Fruit fly (Drosophila melanogaster) whole organism, embryonic: Measurements from ENCODE around the gene Or33b.

ENCODE experiments used
- Atf3 ChIP-seq: fragments of 200-800 bp; sonication (Bioruptor generic); optimal IDR thresholded peaks from 3 replicates; lab custom pipeline; 2016; ENCODE audit warnings: missing biosample characterization, missing genetic modification characterization
- CG11456 ChIP-seq: fragments of 200-800 bp; sonication (Bioruptor generic); IDR thresholded peaks from 3 replicates; pipeline ENCODE4 v1.3.6; 2022; ENCODE audit warnings: missing biosample characterization, missing genetic modification characterization
- CG11723 ChIP-seq: fragments of 200-800 bp; sonication (Bioruptor generic); optimal IDR thresholded peaks from 2 replicates; lab custom pipeline; 2017; ENCODE audit warnings: missing biosample characterization, mild to moderate bottlenecking, missing genetic modification characterization
- CG12071 ChIP-seq: fragments of 200-800 bp; sonication (Bioruptor generic); optimal IDR thresholded peaks from 3 replicates; lab custom pipeline; 2018; ENCODE audit warnings: missing biosample characterization, mild to moderate bottlenecking, missing genetic modification characterization
- CG12299 ChIP-seq: fragments of 200-800 bp; sonication (Bioruptor generic); optimal IDR thresholded peaks from 2 replicates; lab custom pipeline; 2018; ENCODE audit warnings: missing biosample characterization, mild to moderate bottlenecking, missing genetic modification characterization
- CG13287 ChIP-seq: fragments of 200-800 bp; sonication (Bioruptor generic); IDR thresholded peaks from 2 replicates; pipeline ENCODE4 v1.3.6; 2022; ENCODE audit warnings: missing biosample characterization, missing genetic modification characterization; ENCODE audit not compliant: partially characterized antibody
- CG13296 ChIP-seq: fragments of 200-800 bp; sonication (Bioruptor generic); optimal IDR thresholded peaks from 3 replicates; lab custom pipeline; 2018; ENCODE audit warnings: missing biosample characterization, mild to moderate bottlenecking, missing genetic modification characterization
- CG13424 ChIP-seq: fragments of 200-800 bp; sonication (Bioruptor generic); optimal IDR thresholded peaks from 2 replicates; lab custom pipeline; 2019; ENCODE audit warnings: missing biosample characterization, mild to moderate bottlenecking, missing genetic modification characterization, moderate library complexity
- CG14965 ChIP-seq: fragments of 200-800 bp; sonication (Bioruptor generic); optimal IDR thresholded peaks from 2 replicates; lab custom pipeline; 2016; ENCODE audit warnings: missing biosample characterization, missing genetic modification characterization, borderline replicate concordance
- CG15514 ChIP-seq: fragments of 200-800 bp; sonication (Bioruptor generic); optimal IDR thresholded peaks from 3 replicates; lab custom pipeline; 2017; ENCODE audit warnings: missing biosample characterization, missing genetic modification characterization, mild to moderate bottlenecking, moderate library complexity, missing genetic modification reagents
- CG16815 ChIP-seq: fragments of 200-800 bp; sonication (Bioruptor generic); optimal IDR thresholded peaks from 3 replicates; lab custom pipeline; 2017; ENCODE audit warnings: missing biosample characterization, mild to moderate bottlenecking, missing genetic modification characterization
- CG17359 ChIP-seq: fragments of 200-800 bp; sonication (Bioruptor generic); optimal IDR thresholded peaks from 3 replicates; lab custom pipeline; 2018; ENCODE audit warnings: missing biosample characterization, mild to moderate bottlenecking, missing genetic modification characterization, moderate library complexity
- CG18599 ChIP-seq: fragments of 200-800 bp; sonication (Bioruptor generic); optimal IDR thresholded peaks from 3 replicates; lab custom pipeline; 2017; ENCODE audit warnings: missing biosample characterization, missing genetic modification characterization, mild to moderate bottlenecking, moderate library complexity, missing genetic modification reagents
- CG2116 ChIP-seq: fragments of 200-800 bp; sonication (Bioruptor generic); optimal IDR thresholded peaks from 3 replicates; lab custom pipeline; 2018; ENCODE audit warnings: missing biosample characterization, mild to moderate bottlenecking, missing genetic modification characterization
- CG2129 ChIP-seq: fragments of 200-800 bp; sonication (Bioruptor generic); IDR thresholded peaks from 2 replicates; pipeline ENCODE4 v1.3.6; 2022; ENCODE audit warnings: missing biosample characterization, missing genetic modification characterization; ENCODE audit not compliant: partially characterized antibody
- CG3163 ChIP-seq: fragments of 200-800 bp; sonication (Bioruptor generic); optimal IDR thresholded peaks from 3 replicates; lab custom pipeline; 2016; ENCODE audit warnings: missing biosample characterization, missing genetic modification characterization
- CG32532 ChIP-seq: fragments of 200-800 bp; sonication (Bioruptor generic); IDR thresholded peaks from 2 replicates; pipeline ENCODE4 v1.3.6; 2022; ENCODE audit warnings: missing biosample characterization, missing genetic modification characterization
- CG3281 ChIP-seq: fragments of 200-800 bp; sonication (Bioruptor generic); optimal IDR thresholded peaks from 3 replicates; lab custom pipeline; 2017; ENCODE audit warnings: missing biosample characterization, mild to moderate bottlenecking, missing genetic modification characterization
- CG4707 ChIP-seq: fragments of 200-800 bp; sonication (Bioruptor generic); optimal IDR thresholded peaks from 2 replicates; lab custom pipeline; 2018; ENCODE audit warnings: missing biosample characterization, mild to moderate bottlenecking, missing genetic modification characterization, moderate library complexity
- CG5180 ChIP-seq: fragments of 200-800 bp; sonication (Bioruptor generic); optimal IDR thresholded peaks from 3 replicates; lab custom pipeline; 2017; ENCODE audit warnings: missing biosample characterization, missing genetic modification characterization, mild to moderate bottlenecking, moderate library complexity, missing genetic modification reagents
- CG6765 ChIP-seq: fragments of 200-800 bp; sonication (Bioruptor generic); optimal IDR thresholded peaks from 3 replicates; lab custom pipeline; 2017; ENCODE audit warnings: missing biosample characterization, mild to moderate bottlenecking, missing genetic modification characterization
- CG7556 ChIP-seq: fragments of 200-800 bp; sonication (Bioruptor generic); optimal IDR thresholded peaks from 2 replicates; lab custom pipeline; 2017; ENCODE audit warnings: missing biosample characterization, mild to moderate bottlenecking, missing genetic modification characterization
- CG7839 ChIP-seq: fragments of 200-800 bp; sonication (Bioruptor generic); optimal IDR thresholded peaks from 3 replicates; lab custom pipeline; 2018; ENCODE audit warnings: missing biosample characterization, mild to moderate bottlenecking, missing genetic modification characterization, moderate library complexity
- CTCF ChIP-seq: fragments of 200-800 bp; sonication (Bioruptor generic); optimal IDR thresholded peaks from 2 replicates; lab custom pipeline; 2017; ENCODE audit warnings: missing biosample characterization, mild to moderate bottlenecking, missing genetic modification characterization, moderate library complexity
- CrebB ChIP-seq: fragments of 200-800 bp; sonication (Bioruptor generic); optimal IDR thresholded peaks from 3 replicates; lab custom pipeline; 2018; ENCODE audit warnings: missing biosample characterization, mild to moderate bottlenecking, missing genetic modification characterization
- Dbx ChIP-seq: fragments of 200-800 bp; sonication (Bioruptor generic); IDR thresholded peaks from 3 replicates; pipeline ENCODE4 v1.3.6; 2022; ENCODE audit warnings: missing biosample characterization, missing genetic modification characterization
- Deaf1 ChIP-seq: fragments of 200-800 bp; optimal IDR thresholded peaks from 3 replicates; lab custom pipeline; 2019; ENCODE audit warnings: missing biosample characterization, mild to moderate bottlenecking, missing genetic modification characterization, moderate library complexity
- Fer1 ChIP-seq: fragments of 200-800 bp; sonication (Bioruptor generic); optimal IDR thresholded peaks from 2 replicates; lab custom pipeline; 2017; ENCODE audit warnings: missing biosample characterization, mild to moderate bottlenecking, missing genetic modification characterization
- Hmr ChIP-seq: fragments of 200-800 bp; sonication (Bioruptor generic); optimal IDR thresholded peaks from 3 replicates; lab custom pipeline; 2017; ENCODE audit warnings: mild to moderate bottlenecking, missing biosample characterization, missing genetic modification reagents, missing genetic modification characterization
- Hr39 ChIP-seq: fragments of >200 bp; optimal IDR thresholded peaks from 2 replicates; lab custom pipeline; 2017
- Meics ChIP-seq: fragments of 200-800 bp; sonication (Bioruptor generic); optimal IDR thresholded peaks from 2 replicates; lab custom pipeline; 2017; ENCODE audit warnings: missing biosample characterization, mild to moderate bottlenecking, missing genetic modification characterization
- Optix ChIP-seq: fragments of 200-800 bp; sonication (Bioruptor generic); IDR thresholded peaks from 3 replicates; pipeline ENCODE4 v1.3.6; 2022; ENCODE audit warnings: missing biosample characterization, missing genetic modification characterization
- ase ChIP-seq: fragments of 200-800 bp; sonication (Bioruptor generic); IDR thresholded peaks from 3 replicates; pipeline ENCODE4 v1.3.6; 2022; ENCODE audit warnings: missing biosample characterization, missing genetic modification characterization
- ftz-f1 ChIP-seq: fragments of 200-800 bp; sonication (Bioruptor generic); optimal IDR thresholded peaks from 2 replicates; lab custom pipeline; 2016; ENCODE audit warnings: missing biosample characterization, missing genetic modification characterization
- gcm ChIP-seq: fragments of 200-800 bp; sonication (Bioruptor generic); optimal IDR thresholded peaks from 2 replicates; lab custom pipeline; 2019; ENCODE audit warnings: missing biosample characterization, mild to moderate bottlenecking, missing genetic modification characterization, moderate library complexity
- ind ChIP-seq: fragments of 200-800 bp; sonication (Bioruptor generic); optimal IDR thresholded peaks from 3 replicates; lab custom pipeline; 2016; ENCODE audit warnings: missing biosample characterization, missing genetic modification characterization
- inv ChIP-seq: fragments of 200-800 bp; sonication (Bioruptor generic); IDR thresholded peaks from 2 replicates; pipeline ENCODE4 v1.3.6; 2022; ENCODE audit warnings: missing biosample characterization, missing genetic modification characterization; ENCODE audit not compliant: partially characterized antibody
- lab ChIP-seq: fragments of 200-800 bp; sonication (Bioruptor generic); optimal IDR thresholded peaks from 3 replicates; lab custom pipeline; 2017; ENCODE audit warnings: missing biosample characterization, missing genetic modification characterization, mild to moderate bottlenecking, moderate library complexity, missing genetic modification reagents
- odd ChIP-seq: fragments of 200-800 bp; sonication (Bioruptor generic); optimal IDR thresholded peaks from 2 replicates; lab custom pipeline; 2017; ENCODE audit warnings: missing biosample characterization, mild to moderate bottlenecking, missing genetic modification characterization
- onecut ChIP-seq: fragments of 200-800 bp; sonication (Bioruptor generic); IDR thresholded peaks from 2 replicates; pipeline ENCODE4 v1.3.6; 2022; ENCODE audit warnings: missing biosample characterization, missing genetic modification characterization
- pan ChIP-seq, 4 experiments: fragments of >200 bp in 3 of 4; fragments of 200-800 bp in 1 of 4; sonication (Bioruptor generic) in 1 of 4; optimal IDR thresholded peaks in 3 of 4; IDR thresholded peaks in 1 of 4; 2 replicates each; pipeline versions ENCODE4 v1.3.6 to Lab custom; 2017 to 2022; ENCODE audit warnings: missing biosample characterization in 2 of 4, missing genetic modification characterization in 2 of 4, mixed read lengths in 1 of 4
- scrt ChIP-seq: fragments of 200-800 bp; sonication (Bioruptor generic); optimal IDR thresholded peaks from 2 replicates; lab custom pipeline; 2018; ENCODE audit warnings: missing biosample characterization, mild to moderate bottlenecking, missing genetic modification characterization, moderate library complexity
- sens ChIP-seq: fragments of 200-800 bp; sonication (Bioruptor generic); peaks from one replicate; lab custom pipeline; 2016; ENCODE audit warnings: missing biosample characterization, missing genetic modification characterization
- sisA ChIP-seq: fragments of 200-800 bp; sonication (Bioruptor generic); IDR thresholded peaks from 2 replicates; pipeline ENCODE4 v1.3.6; 2022; ENCODE audit warnings: missing biosample characterization, missing genetic modification characterization
- ttk ChIP-seq: fragments of 200-800 bp; sonication (Bioruptor generic); IDR thresholded peaks from 2 replicates; pipeline ENCODE4 v2.1.2; 2022; ENCODE audit warnings: missing biosample characterization, missing genetic modification characterization
- yki ChIP-seq: fragments of >200 bp; optimal IDR thresholded peaks from 3 replicates; lab custom pipeline; 2018
- zf30C ChIP-seq: fragments of 200-800 bp; sonication (Bioruptor generic); optimal IDR thresholded peaks from 3 replicates; lab custom pipeline; 2018; ENCODE audit warnings: missing biosample characterization, mild to moderate bottlenecking, missing genetic modification characterization

Gene Or33b

dm6 chr2L:11903335-11903734 is 32.6 kb upstream of the Or33b start (continued):
- TF ChIP-seq CG13287 (GFP tag; lab: Robert Waterston, UW) = no peak
- TF ChIP-seq CG5180 (GFP tag; lab: Kevin White, UChicago) = no peak
- TF ChIP-seq inv (GFP tag; lab: Robert Waterston, UW) = no peak
- no peak for TF ChIP-seq CG16815

dm6 chr2L:11904181-11904580 is 31.8 kb upstream of the Or33b start:
- TF ChIP-seq CG11456 (GFP tag; lab: Robert Waterston, UW) = no peak
- TF ChIP-seq lab (GFP tag; lab: Kevin White, UChicago) = peak; percentile 38
- peak; percentile 11 for TF ChIP-seq CG18599 (GFP tag; lab: Kevin White, UChicago)
- peak; percentile 46 for TF ChIP-seq Fer1 (GFP tag; lab: Kevin White, UChicago)
- peak; percentile 20 for TF ChIP-seq CG13296
- peak; percentile 14; the same call in 1 of the 2 replicates for TF ChIP-seq CG32532 (GFP tag; lab: Robert Waterston, UW)
- peak; percentile 87 for TF ChIP-seq CTCF (GFP tag; lab: Kevin White, UChicago)
- TF ChIP-seq CG15514 (GFP tag; lab: Kevin White, UChicago) = peak; percentile 1
- peak; percentile 91 for TF ChIP-seq CG14965
- no peak for TF ChIP-seq ftz-f1 (GFP tag; lab: Kevin White, UChicago)
- TF ChIP-seq ase (GFP tag; lab: Robert Waterston, UW) = no peak
- no peak for TF ChIP-seq Optix (GFP tag; lab: Robert Waterston, UW)
- TF ChIP-seq ttk = no peak
- peak; percentile 2 for TF ChIP-seq CG6765
- TF ChIP-seq CG12071 (GFP tag; lab: Kevin White, UChicago) = peak; percentile 13
- TF ChIP-seq CG3163 = peak; percentile 74
- peak; percentile 1 for TF ChIP-seq Meics
- TF ChIP-seq CG3281 (GFP tag; lab: Kevin White, UChicago) = peak; percentile 6
- peak; percentile 25; the same call in 1 of the 2 replicates for TF ChIP-seq onecut (GFP tag; lab: Robert Waterston, UW)
- no peak for TF ChIP-seq yki
- TF ChIP-seq CG11723 = no peak
- peak; percentile 38 for TF ChIP-seq scrt (GFP tag; lab: Kevin White, UChicago)

DNA sequence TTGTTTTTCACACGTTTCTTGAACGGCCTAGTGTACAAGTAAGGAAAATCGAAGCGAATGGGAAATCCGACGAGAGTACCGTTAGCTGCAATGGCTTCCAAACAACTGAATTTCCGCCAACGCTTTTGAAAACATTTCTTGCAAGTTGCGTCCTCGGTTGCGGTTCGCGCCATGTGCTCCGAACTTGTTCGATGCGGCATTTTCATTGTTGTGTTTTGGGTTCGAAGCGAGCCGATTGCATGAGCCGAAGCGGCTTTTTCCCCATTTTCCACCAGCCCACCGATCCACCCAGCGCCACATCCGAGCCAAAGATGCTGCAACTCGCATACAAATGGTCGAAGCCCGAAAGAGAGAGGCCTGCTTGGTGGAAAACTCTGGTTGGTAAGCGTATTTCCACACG is 7.5 kb upstream of the Or33b start, which contains the start of gene Pde1c:
Pde1c (minus strand) TSS at position 109 of the 400 bp plus-strand sequence.
- TF ChIP-seq Atf3 (GFP tag; lab: Kevin White, UChicago) (no peak), CG2129 (GFP tag; lab: Robert Waterston, UW) (no peak), CG4707 (GFP tag; lab: Kevin White, UChicago) (no peak), CG5180 (GFP tag; lab: Kevin White, UChicago) (peak; percentile 97), CrebB (tag; lab: Kevin White, UChicago) (no peak), Deaf1 (peak; percentile 86)

DNA sequence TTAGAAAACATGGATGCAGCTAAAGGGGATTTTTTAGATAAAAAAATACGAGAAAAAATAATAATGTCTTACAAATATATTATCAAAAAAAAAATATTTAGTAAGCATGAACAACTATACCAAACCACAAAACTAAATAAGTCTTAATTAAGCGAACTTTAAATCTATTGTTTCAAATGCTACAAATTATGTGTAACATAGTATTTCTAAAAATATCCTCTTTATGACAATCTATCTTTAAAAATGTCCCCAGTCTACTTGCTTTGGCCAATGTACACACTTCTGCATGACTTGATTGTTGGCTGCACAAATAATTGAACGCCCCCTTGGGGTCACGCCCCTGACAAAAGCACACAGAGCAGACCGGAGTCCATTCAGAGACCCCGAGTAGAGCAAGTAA is 4.4 kb upstream of the Or33b start:
- TF ChIP-seq lab (GFP tag; lab: Kevin White, UChicago) (peak; percentile 33), CG13424 (tag; lab: Kevin White, UChicago) (peak; percentile 47), CG17359 (tag; lab: Kevin White, UChicago) (no peak), sisA (GFP tag; lab: Robert Waterston, UW) (peak; percentile 46; the same call in 1 of the 2 replicates), CG2116 (GFP tag; lab: Kevin White, UChicago) (no peak), gcm (GFP tag; lab: Kevin White, UChicago) (no peak), Hmr (GFP tag; lab: Kevin White, UChicago) (peak; percentile 27), Dbx (peak; percentile 39; the same call in 1 of the 3 replicates), CG7556 (peak; percentile 19), ind (GFP tag; lab: Kevin White, UChicago) (peak; percentile 9), pan (optimal IDR thresholded peaks at IDR 0.05; lab: Kevin White, UChicago) (no peak), pan (GFP tag; optimal IDR thresholded peaks at IDR 0.05 in 1 of 2, IDR thresholded peaks at IDR 0.05 in 1 of 2) (no peak), zf30C (GFP tag; lab: Kevin White, UChicago) (no peak), sens (GFP tag; lab: Kevin White, UChicago) (peak; percentile 42), Hr39 (no peak), CG12299 (tag; lab: Kevin White, UChicago) (no peak), odd (GFP tag; lab: Kevin White, UChicago) (no peak), CG7839 (tag; lab: Kevin White, UChicago) (peak; percentile 54)
